Worm (Caenorhabditis elegans) whole organism, early embryonic: ENCODE data around the gene M02F4.2.

Source experiments
- B0310.2 ChIP-seq: sonication (generic microtip); optimal IDR thresholded peaks from 2 replicates; lab custom pipeline; 2016; ENCODE audit warnings: mild to moderate bottlenecking, missing genetic modification characterization, missing compliant biosample characterization
- F13C5.2 ChIP-seq: sonication (generic microtip); optimal IDR thresholded peaks from 2 replicates; lab custom pipeline; 2017; ENCODE audit warnings: mild to moderate bottlenecking, missing genetic modification characterization, inconsistent platforms, missing compliant biosample characterization
- aly-1 ChIP-seq: sonication (generic microtip); optimal IDR thresholded peaks from 2 replicates; lab custom pipeline; 2016; ENCODE audit warnings: missing genetic modification characterization, missing compliant biosample characterization
- ama-1 ChIP-seq: fragments of 150-350 bp; optimal IDR thresholded peaks from 2 replicates; lab custom pipeline; 2014
- ceh-13 ChIP-seq: fragments of 200-800 bp; sonication (Bioruptor generic); optimal IDR thresholded peaks from 2 replicates; lab custom pipeline; 2018; ENCODE audit warnings: mild to moderate bottlenecking, missing genetic modification characterization, missing compliant biosample characterization
- ceh-36 ChIP-seq: sonication (generic microtip); optimal IDR thresholded peaks from 2 replicates; lab custom pipeline; 2016; ENCODE audit warnings: missing genetic modification characterization, inconsistent platforms, missing compliant biosample characterization
- ets-7 ChIP-seq: sonication (generic microtip); optimal IDR thresholded peaks from 2 replicates; lab custom pipeline; 2016; ENCODE audit warnings: missing genotype, missing genetic modification characterization, missing compliant biosample characterization
- flt-1 ChIP-seq: fragments of 200-800 bp; sonication (Bioruptor generic); IDR thresholded peaks from 2 replicates; pipeline ENCODE4 v1.3.6; 2022; ENCODE audit warnings: missing genetic modification characterization, missing compliant biosample characterization
- hmbx-1 ChIP-seq: sonication (generic microtip); optimal IDR thresholded peaks from 2 replicates; lab custom pipeline; 2016; ENCODE audit warnings: mild to moderate bottlenecking, missing genetic modification characterization, missing compliant biosample characterization
- hmg-4 ChIP-seq: fragments of 200-800 bp; sonication (Bioruptor generic); optimal IDR thresholded peaks from 2 replicates; lab custom pipeline; 2018; ENCODE audit warnings: mild to moderate bottlenecking, missing genetic modification characterization, missing compliant biosample characterization
- hnd-1 ChIP-seq: sonication (generic microtip); optimal IDR thresholded peaks from 2 replicates; lab custom pipeline; 2016; ENCODE audit warnings: missing genetic modification characterization, missing compliant biosample characterization
- pes-1 ChIP-seq: fragments of 200-800 bp; sonication (Bioruptor generic); IDR thresholded peaks from 2 replicates; pipeline ENCODE4 v1.3.6; 2022; ENCODE audit warnings: missing genetic modification reagents, missing genetic modification characterization, missing compliant biosample characterization
- scrt-1 ChIP-seq: fragments of 200-800 bp; sonication (Bioruptor generic); IDR thresholded peaks from 2 replicates; pipeline ENCODE4 v1.3.6; 2022; ENCODE audit warnings: missing genetic modification characterization, missing compliant biosample characterization
- sea-1 ChIP-seq: fragments of 200-800 bp; sonication (Bioruptor generic); conservative IDR thresholded peaks from 2 replicates; pipeline ENCODE4 v1.3.6; 2022; ENCODE audit warnings: missing genetic modification characterization, missing compliant biosample characterization
- tbx-11 ChIP-seq: fragments of 200-800 bp; sonication (Bioruptor generic); IDR thresholded peaks from 2 replicates; pipeline ENCODE4 v1.3.6; 2022; ENCODE audit warnings: missing genetic modification characterization, missing compliant biosample characterization
- tbx-37 ChIP-seq: fragments of 200-800 bp; sonication (Bioruptor generic); conservative IDR thresholded peaks from 2 replicates; pipeline ENCODE4 v1.3.6; 2022; ENCODE audit warnings: missing genetic modification reagents, missing genetic modification characterization, missing compliant biosample characterization
- tra-4 ChIP-seq: sonication (generic microtip); optimal IDR thresholded peaks from 2 replicates; lab custom pipeline; 2017; ENCODE audit warnings: missing genetic modification characterization, missing compliant biosample characterization

Gene M02F4.2

DNA sequence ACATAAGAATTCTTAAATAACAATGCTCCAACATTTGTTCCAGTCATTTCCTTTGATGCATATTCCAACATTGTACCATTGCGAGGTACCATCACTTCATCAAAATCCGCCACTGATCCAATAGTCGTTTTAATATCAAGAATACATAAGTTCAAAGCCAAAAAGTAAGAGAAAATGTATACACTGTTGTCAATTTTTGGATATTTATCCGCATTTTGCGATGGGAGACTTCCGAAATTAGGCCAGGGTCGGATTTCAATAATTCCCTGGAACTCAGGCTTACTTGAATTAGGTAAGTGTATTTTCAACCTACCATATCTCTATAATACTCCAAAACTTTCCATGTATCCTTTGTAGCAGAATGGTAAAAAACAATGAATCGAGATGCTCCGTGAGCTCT is at the start of gene M02F4.2:
Gene M02F4.2, minus strand, starts transcription at position 101 of the 400 bp plus-strand sequence.
- TF ChIP-seq hnd-1 (no peak), flt-1 (GFP tag; lab: Robert Waterston, UW) (no peak), tra-4 (tag; lab: Kevin White, UChicago) (no peak), ceh-13 (GFP tag; lab: Kevin White, UChicago) (no peak), scrt-1 (GFP tag; lab: Robert Waterston, UW) (no peak), sea-1 (GFP tag; lab: Robert Waterston, UW) (no peak), B0310.2 (tag; lab: Kevin White, UChicago) (no peak), F13C5.2 (tag; lab: Kevin White, UChicago) (no peak), aly-1 (tag; lab: Kevin White, UChicago) (no peak), ets-7 (tag; lab: Kevin White, UChicago) (no peak), pes-1 (GFP tag; lab: Robert Waterston, UW) (no peak), hmg-4 (GFP tag; lab: Kevin White, UChicago) (no peak), tbx-37 (GFP tag; lab: Robert Waterston, UW) (no peak)

DNA sequence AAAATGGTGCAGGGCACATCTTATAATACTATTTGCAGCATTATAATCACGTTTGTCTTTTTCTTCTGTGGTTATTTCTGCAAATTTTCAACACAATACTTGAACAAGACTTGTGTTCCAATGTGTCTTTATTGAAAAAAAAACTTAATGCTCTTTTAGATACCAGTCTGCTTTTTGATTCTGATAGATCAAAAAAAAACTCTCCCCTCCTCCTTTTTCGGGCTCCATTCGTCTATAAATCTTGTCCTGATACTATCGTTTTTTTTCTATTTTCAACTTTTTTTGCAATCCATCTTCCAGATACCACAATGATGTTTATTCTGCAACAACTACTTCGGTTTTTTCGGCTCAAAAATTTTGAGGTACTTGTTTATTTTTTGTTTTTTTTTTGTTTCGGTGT is 46.7 kb upstream of the M02F4.2 start, which contains the start of gene twk-16:
Gene twk-16, plus strand, starts transcription at position 301 of the 400 bp plus-strand sequence.
- TF ChIP-seq tbx-11 (GFP tag; lab: Robert Waterston, UW) (no peak), F13C5.2 (tag; lab: Kevin White, UChicago) (no peak), ceh-13 (GFP tag; lab: Kevin White, UChicago) (no peak), hnd-1 (no peak), tra-4 (tag; lab: Kevin White, UChicago) (no peak), sea-1 (GFP tag; lab: Robert Waterston, UW) (no peak), hmg-4 (GFP tag; lab: Kevin White, UChicago) (no peak), flt-1 (GFP tag; lab: Robert Waterston, UW) (no peak), B0310.2 (tag; lab: Kevin White, UChicago) (no peak), ceh-36 (no peak), ets-7 (tag; lab: Kevin White, UChicago) (no peak), ama-1 (no peak), pes-1 (GFP tag; lab: Robert Waterston, UW) (no peak), tbx-37 (GFP tag; lab: Robert Waterston, UW) (no peak), hmbx-1 (tag; lab: Kevin White, UChicago) (no peak), aly-1 (tag; lab: Kevin White, UChicago) (no peak), scrt-1 (GFP tag; lab: Robert Waterston, UW) (no peak)

DNA sequence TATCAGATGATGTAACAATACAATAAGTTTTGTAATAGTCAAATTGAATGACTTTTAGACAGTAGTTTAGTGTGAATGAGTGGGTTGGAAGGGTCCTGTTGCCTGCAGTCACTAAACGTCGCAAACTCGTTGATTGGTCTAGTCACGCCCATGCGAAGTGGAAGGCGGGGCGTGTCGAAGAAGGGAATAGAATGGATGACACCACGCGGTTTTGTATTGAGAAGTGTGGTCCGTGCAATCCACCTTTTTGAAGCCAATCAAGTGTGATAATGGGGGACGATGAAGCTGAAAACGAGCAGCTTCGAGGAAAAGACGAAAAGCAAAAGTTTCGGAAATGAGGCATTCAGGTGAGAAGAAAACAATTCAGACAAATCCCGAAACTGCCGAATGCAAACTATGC is 36.2 kb upstream of the M02F4.2 start, which contains the start of gene ceh-31:
Gene ceh-31, minus strand, starts transcription at position 101 of the 400 bp plus-strand sequence.
- TF ChIP-seq pes-1 (GFP tag; lab: Robert Waterston, UW) (no peak), F13C5.2 (tag; lab: Kevin White, UChicago) (no peak), flt-1 (GFP tag; lab: Robert Waterston, UW) (no peak), B0310.2 (tag; lab: Kevin White, UChicago) (no peak), tbx-37 (GFP tag; lab: Robert Waterston, UW) (no peak), hmbx-1 (tag; lab: Kevin White, UChicago) (no peak), ets-7 (tag; lab: Kevin White, UChicago) (no peak), ceh-36 (no peak), ama-1 (no peak), tbx-11 (GFP tag; lab: Robert Waterston, UW) (no peak), sea-1 (GFP tag; lab: Robert Waterston, UW) (no peak), scrt-1 (GFP tag; lab: Robert Waterston, UW) (no peak), ceh-13 (GFP tag; lab: Kevin White, UChicago) (no peak), hnd-1 (no peak)

DNA sequence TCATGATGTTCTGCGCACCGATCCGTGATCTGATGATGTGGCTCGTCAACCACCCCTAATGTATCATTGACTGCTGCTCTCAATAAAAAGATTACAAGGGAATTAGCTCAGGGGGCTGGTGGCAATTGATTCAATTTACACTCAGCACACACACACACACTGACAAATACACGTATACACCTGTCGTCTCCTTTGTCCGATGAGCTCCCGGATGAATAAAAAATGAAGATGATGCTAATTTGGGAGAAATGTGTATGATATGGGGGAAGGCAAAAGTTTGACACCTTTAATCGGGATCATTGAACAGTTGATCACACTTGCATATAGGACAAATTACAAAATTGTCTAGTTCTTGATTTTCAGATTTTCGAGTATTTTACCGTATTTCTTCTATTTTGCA is 32.9 kb upstream of the M02F4.2 start:
- no peak for TF ChIP-seq flt-1 (GFP tag; lab: Robert Waterston, UW)
- no peak for TF ChIP-seq tbx-37 (GFP tag; lab: Robert Waterston, UW)
- no peak for TF ChIP-seq tra-4 (tag; lab: Kevin White, UChicago)
- TF ChIP-seq ceh-13 (GFP tag; lab: Kevin White, UChicago), result no peak
- no peak for TF ChIP-seq pes-1 (GFP tag; lab: Robert Waterston, UW)
- TF ChIP-seq hnd-1, result no peak
- no peak for TF ChIP-seq ama-1
- TF ChIP-seq sea-1 (GFP tag; lab: Robert Waterston, UW), result no peak
- TF ChIP-seq hmbx-1 (tag; lab: Kevin White, UChicago), result no peak
- TF ChIP-seq ets-7 (tag; lab: Kevin White, UChicago), result no peak
- TF ChIP-seq F13C5.2 (tag; lab: Kevin White, UChicago), result no peak
- TF ChIP-seq aly-1 (tag; lab: Kevin White, UChicago), result no peak

DNA sequence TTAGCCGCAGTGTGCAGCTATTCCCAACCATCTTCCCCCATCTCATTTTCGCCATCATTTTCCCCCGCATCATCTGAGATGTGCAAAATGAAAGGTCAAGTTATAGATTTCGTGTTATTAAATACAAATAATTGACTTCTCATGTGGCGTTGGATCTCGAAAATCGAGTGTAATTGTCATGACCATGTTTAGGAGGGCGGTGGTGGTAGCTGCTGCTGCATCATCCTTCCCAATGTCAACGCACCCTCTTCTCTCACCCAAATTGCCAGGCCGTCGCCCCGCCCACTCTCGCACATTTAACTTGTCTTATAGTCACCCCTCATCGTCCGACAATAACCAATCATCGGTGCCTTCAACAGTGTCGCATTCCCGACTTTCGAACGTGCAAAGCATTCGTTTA is 29.2 kb upstream of the M02F4.2 start, which contains the start of gene ceh-30:
Gene ceh-30, plus strand, starts transcription at position 301 of the 400 bp plus-strand sequence.
- TF ChIP-seq tbx-37 (GFP tag; lab: Robert Waterston, UW), result no peak
- TF ChIP-seq flt-1 (GFP tag; lab: Robert Waterston, UW), result no peak
- no peak for TF ChIP-seq ceh-13 (GFP tag; lab: Kevin White, UChicago)
- no peak for TF ChIP-seq tbx-11 (GFP tag; lab: Robert Waterston, UW)
- TF ChIP-seq hmbx-1 (tag; lab: Kevin White, UChicago), result no peak
- TF ChIP-seq sea-1 (GFP tag; lab: Robert Waterston, UW), result no peak
- no peak for TF ChIP-seq F13C5.2 (tag; lab: Kevin White, UChicago)
- no peak for TF ChIP-seq B0310.2 (tag; lab: Kevin White, UChicago)
- TF ChIP-seq aly-1 (tag; lab: Kevin White, UChicago), result no peak
- no peak for TF ChIP-seq pes-1 (GFP tag; lab: Robert Waterston, UW)
- no peak for TF ChIP-seq hnd-1
- no peak for TF ChIP-seq ama-1
- TF ChIP-seq hmg-4 (GFP tag; lab: Kevin White, UChicago), result no peak
- no peak for TF ChIP-seq scrt-1 (GFP tag; lab: Robert Waterston, UW)
- TF ChIP-seq tra-4 (tag; lab: Kevin White, UChicago), result no peak
- TF ChIP-seq ets-7 (tag; lab: Kevin White, UChicago), result no peak

DNA sequence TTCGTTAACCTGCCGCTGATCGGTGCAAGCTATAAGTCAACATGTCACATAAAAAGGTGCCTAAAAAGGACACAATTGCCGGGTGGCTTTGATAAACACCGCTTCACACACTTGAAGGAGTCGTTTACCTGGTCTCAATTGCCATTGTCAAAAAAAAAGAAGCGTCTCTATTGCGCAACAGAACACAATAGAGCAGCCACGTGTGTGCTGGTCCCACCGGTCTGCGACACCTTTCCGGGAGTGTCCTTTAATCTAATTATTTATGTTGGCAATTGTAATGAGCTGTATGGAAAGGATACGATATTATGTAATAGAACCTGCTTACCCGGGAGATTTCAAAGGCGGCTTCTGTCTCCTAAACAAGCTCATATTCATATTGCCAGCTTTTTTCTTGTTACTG is 27.6 kb upstream of the M02F4.2 start:
- TF ChIP-seq ama-1 (no peak), tra-4 (tag; lab: Kevin White, UChicago) (no peak), hmg-4 (GFP tag; lab: Kevin White, UChicago) (no peak), scrt-1 (GFP tag; lab: Robert Waterston, UW) (no peak), B0310.2 (tag; lab: Kevin White, UChicago) (no peak), hmbx-1 (tag; lab: Kevin White, UChicago) (no peak), aly-1 (tag; lab: Kevin White, UChicago) (no peak), ets-7 (tag; lab: Kevin White, UChicago) (no peak), pes-1 (GFP tag; lab: Robert Waterston, UW) (no peak), tbx-37 (GFP tag; lab: Robert Waterston, UW) (no peak), sea-1 (GFP tag; lab: Robert Waterston, UW) (no peak), hnd-1 (no peak), ceh-36 (no peak), flt-1 (GFP tag; lab: Robert Waterston, UW) (no peak), ceh-13 (GFP tag; lab: Kevin White, UChicago) (no peak), tbx-11 (GFP tag; lab: Robert Waterston, UW) (no peak), F13C5.2 (tag; lab: Kevin White, UChicago) (no peak)
